Fruit fly (Drosophila melanogaster) whole organism, embryonic: ENCODE measurements around the gene Awh.
A peak's percentile ranks its signal among the peaks of the same experiment; 100 is the strongest.

Experiments
- Ada2b ChIP-seq: fragments of 200-800 bp; sonication (Bioruptor generic); IDR thresholded peaks from 2 replicates; pipeline ENCODE4 v1.3.6; 2022; ENCODE audit warnings: missing biosample characterization, missing genetic modification characterization
- Asciz ChIP-seq: fragments of 200-800 bp; sonication (Bioruptor generic); optimal IDR thresholded peaks from 2 replicates; lab custom pipeline; 2017; ENCODE audit warnings: missing biosample characterization, mild to moderate bottlenecking, missing genetic modification characterization, missing genetic modification reagents
- Atf-2 ChIP-seq: fragments of 200-800 bp; sonication (Bioruptor generic); optimal IDR thresholded peaks from 2 replicates; lab custom pipeline; 2016; ENCODE audit warnings: missing biosample characterization, missing genetic modification characterization
- Atf6 ChIP-seq: fragments of 200-800 bp; sonication (Bioruptor generic); IDR thresholded peaks from 2 replicates; pipeline ENCODE4 v1.3.6; 2022; ENCODE audit warnings: missing biosample characterization, missing genetic modification characterization
- Bteb2 ChIP-seq: fragments of 200-800 bp; sonication (Bioruptor generic); optimal IDR thresholded peaks from 2 replicates; lab custom pipeline; 2016; ENCODE audit warnings: missing biosample characterization, missing genetic modification characterization
- CG10321 ChIP-seq: fragments of 200-800 bp; sonication (Bioruptor generic); IDR thresholded peaks from 2 replicates; pipeline ENCODE4 v1.3.6; 2022; ENCODE audit warnings: missing biosample characterization, missing genetic modification characterization
- CG10654 ChIP-seq: fragments of 200-800 bp; sonication (Bioruptor generic); optimal IDR thresholded peaks from 2 replicates; lab custom pipeline; 2016; ENCODE audit warnings: missing biosample characterization, missing genetic modification characterization
- CG10979 ChIP-seq: fragments of 200-800 bp; sonication (Bioruptor generic); optimal IDR thresholded peaks from 2 replicates; lab custom pipeline; 2018; ENCODE audit warnings: missing biosample characterization, mild to moderate bottlenecking, missing genetic modification characterization, moderate library complexity
- CG11560 ChIP-seq: fragments of 200-800 bp; sonication (Bioruptor generic); IDR thresholded peaks from 3 replicates; pipeline ENCODE4 v1.3.6; 2022; ENCODE audit warnings: missing biosample characterization, missing genetic modification characterization
- CG12299 ChIP-seq: fragments of 200-800 bp; sonication (Bioruptor generic); optimal IDR thresholded peaks from 2 replicates; lab custom pipeline; 2018; ENCODE audit warnings: missing biosample characterization, mild to moderate bottlenecking, missing genetic modification characterization
- CG13775 ChIP-seq: fragments of 200-800 bp; sonication (Bioruptor generic); optimal IDR thresholded peaks from 3 replicates; lab custom pipeline; 2017; ENCODE audit warnings: missing biosample characterization, mild to moderate bottlenecking, missing genetic modification characterization
- CG14667 ChIP-seq: fragments of 200-800 bp; sonication (Bioruptor generic); IDR thresholded peaks from 2 replicates; pipeline ENCODE4 v1.3.6; 2022; ENCODE audit warnings: missing biosample characterization, missing genetic modification characterization
- CG15601 ChIP-seq: fragments of 200-800 bp; sonication (Bioruptor generic); optimal IDR thresholded peaks from 3 replicates; lab custom pipeline; 2019; ENCODE audit warnings: missing biosample characterization, mild to moderate bottlenecking, missing genetic modification characterization, moderate library complexity
- CG17361 ChIP-seq: fragments of 200-800 bp; sonication (Bioruptor generic); IDR thresholded peaks from 3 replicates; pipeline ENCODE4 v1.3.6; 2022; ENCODE audit warnings: missing biosample characterization, missing genetic modification characterization
- CG1832 ChIP-seq: fragments of 200-800 bp; sonication (Bioruptor generic); optimal IDR thresholded peaks from 2 replicates; lab custom pipeline; 2017; ENCODE audit warnings: missing biosample characterization, mild to moderate bottlenecking, missing genetic modification characterization, inconsistent platforms
- CG2199 ChIP-seq: fragments of 200-800 bp; sonication (Bioruptor generic); IDR thresholded peaks from 3 replicates; pipeline ENCODE4 v1.3.6; 2022; ENCODE audit warnings: missing biosample characterization, missing genetic modification characterization
- CG30431 ChIP-seq: fragments of 200-800 bp; sonication (Bioruptor generic); optimal IDR thresholded peaks from 2 replicates; lab custom pipeline; 2017; ENCODE audit warnings: missing biosample characterization, missing genetic modification characterization
- CG3847 ChIP-seq: fragments of 200-800 bp; sonication (Bioruptor generic); IDR thresholded peaks from 2 replicates; pipeline ENCODE4 v1.3.6; 2022; ENCODE audit warnings: missing biosample characterization, missing genetic modification characterization
- CG6175 ChIP-seq: fragments of 200-800 bp; sonication (Bioruptor generic); IDR thresholded peaks from 3 replicates; pipeline ENCODE4 v1.3.6; 2022; ENCODE audit warnings: missing biosample characterization, missing genetic modification characterization
- CG8281 ChIP-seq: fragments of 200-800 bp; sonication (Bioruptor generic); optimal IDR thresholded peaks from 2 replicates; lab custom pipeline; 2018; ENCODE audit warnings: missing biosample characterization, mild to moderate bottlenecking, missing genetic modification characterization, moderate library complexity
- CG9727 ChIP-seq: fragments of 200-800 bp; sonication (Bioruptor generic); optimal IDR thresholded peaks from 3 replicates; lab custom pipeline; 2017; ENCODE audit warnings: missing biosample characterization, mild to moderate bottlenecking, missing genetic modification characterization
- CG9932 ChIP-seq: fragments of 200-800 bp; sonication (Bioruptor generic); IDR thresholded peaks from 2 replicates; pipeline ENCODE4 v1.3.6; 2022; ENCODE audit warnings: missing biosample characterization, missing genetic modification characterization
- CrebB ChIP-seq: fragments of 200-800 bp; sonication (Bioruptor generic); optimal IDR thresholded peaks from 3 replicates; lab custom pipeline; 2018; ENCODE audit warnings: missing biosample characterization, mild to moderate bottlenecking, missing genetic modification characterization
- Dfd ChIP-seq, 2 experiments: fragments of >200 bp; optimal IDR thresholded peaks; 2 replicates each; lab custom pipeline; 2017; ENCODE audit warnings: missing biosample characterization in 2 of 2, missing genetic modification characterization in 2 of 2
- Hr78 ChIP-seq, 2 experiments: fragments of 200-800 bp in 1 of 2; fragments of >200 bp in 1 of 2; sonication (Bioruptor generic) in 1 of 2; optimal IDR thresholded peaks; 2 replicates each; lab custom pipeline; 2017 to 2019; ENCODE audit warnings: missing biosample characterization in 2 of 2, missing genetic modification characterization in 2 of 2, mild to moderate bottlenecking in 1 of 2, moderate library complexity in 1 of 2
- MESR4 ChIP-seq: fragments of 200-800 bp; sonication (Bioruptor generic); optimal IDR thresholded peaks from 2 replicates; lab custom pipeline; 2018; ENCODE audit warnings: missing biosample characterization, mild to moderate bottlenecking, missing genetic modification characterization, moderate library complexity
- NC2β ChIP-seq: fragments of 200-800 bp; sonication (Bioruptor generic); optimal IDR thresholded peaks from 2 replicates; lab custom pipeline; 2016; ENCODE audit warnings: missing biosample characterization, missing genetic modification characterization
- Rfx ChIP-seq: fragments of 200-800 bp; sonication (Bioruptor generic); IDR thresholded peaks from 2 replicates; pipeline ENCODE4 v1.3.6; 2022; ENCODE audit warnings: missing biosample characterization, missing genetic modification characterization
- Six4 ChIP-seq: fragments of 200-800 bp; sonication (Bioruptor generic); optimal IDR thresholded peaks from 2 replicates; lab custom pipeline; 2016; ENCODE audit warnings: missing biosample characterization, missing genetic modification characterization
- Sox100B ChIP-seq: fragments of 200-800 bp; sonication (Bioruptor generic); optimal IDR thresholded peaks from 3 replicates; lab custom pipeline; 2018; ENCODE audit warnings: missing biosample characterization, mild to moderate bottlenecking, missing genetic modification characterization
- abd-A ChIP-seq: fragments of 200-800 bp; sonication (Bioruptor generic); optimal IDR thresholded peaks from 3 replicates; lab custom pipeline; 2019; ENCODE audit warnings: missing biosample characterization, mild to moderate bottlenecking, missing genetic modification characterization, moderate library complexity
- ac ChIP-seq: fragments of 200-800 bp; sonication (Bioruptor generic); optimal IDR thresholded peaks from 3 replicates; lab custom pipeline; 2017; ENCODE audit warnings: missing biosample characterization, mild to moderate bottlenecking, missing genetic modification characterization
- amos ChIP-seq: fragments of 200-800 bp; sonication (Bioruptor generic); IDR thresholded peaks from 2 replicates; pipeline ENCODE4 v1.3.6; 2022; ENCODE audit warnings: missing biosample characterization, missing genetic modification characterization; ENCODE audit not compliant: partially characterized antibody
- bsh ChIP-seq, 2 experiments: fragments of 200-800 bp; sonication (Bioruptor generic); optimal IDR thresholded peaks; 2 replicates each; lab custom pipeline; 2017 to 2018; ENCODE audit warnings: mild to moderate bottlenecking in 2 of 2, missing biosample characterization in 2 of 2, missing genetic modification characterization in 2 of 2, moderate library complexity in 1 of 2
- cato ChIP-seq: fragments of 200-800 bp; sonication (Bioruptor generic); optimal IDR thresholded peaks from 2 replicates; lab custom pipeline; 2016; ENCODE audit warnings: missing biosample characterization, missing genetic modification characterization, borderline replicate concordance
- chm ChIP-seq: fragments of 200-800 bp; sonication (Bioruptor generic); IDR thresholded peaks from 2 replicates; pipeline ENCODE4 v1.3.6; 2022; ENCODE audit warnings: missing biosample characterization, missing genetic modification characterization
- dati ChIP-seq: fragments of 200-800 bp; sonication (Bioruptor generic); IDR thresholded peaks from 2 replicates; pipeline ENCODE4 v1.3.6; 2022; ENCODE audit warnings: missing biosample characterization, missing genetic modification characterization
- fru ChIP-seq: fragments of >200 bp; optimal IDR thresholded peaks from 2 replicates; lab custom pipeline; 2017
- gce ChIP-seq: fragments of 200-800 bp; sonication (Bioruptor generic); IDR thresholded peaks from 3 replicates; pipeline ENCODE4 v1.3.6; 2022; ENCODE audit warnings: missing biosample characterization, missing genetic modification characterization
- gsb-n ChIP-seq: fragments of 200-800 bp; sonication (Bioruptor generic); optimal IDR thresholded peaks from 3 replicates; lab custom pipeline; 2018; ENCODE audit warnings: missing biosample characterization, mild to moderate bottlenecking, missing genetic modification characterization
- hkb ChIP-seq, 2 experiments: fragments of 200-800 bp in 1 of 2; fragments of >200 bp in 1 of 2; sonication (Bioruptor generic) in 1 of 2; IDR thresholded peaks in 1 of 2; optimal IDR thresholded peaks in 1 of 2; 2 replicates each; pipeline versions ENCODE4 v1.3.6 to Lab custom; 2017 to 2022; ENCODE audit warnings: missing biosample characterization in 1 of 2, missing genetic modification characterization in 1 of 2
- kah ChIP-seq: fragments of 200-800 bp; sonication (Bioruptor generic); optimal IDR thresholded peaks from 2 replicates; lab custom pipeline; 2018; ENCODE audit warnings: missing biosample characterization, mild to moderate bottlenecking, missing genetic modification characterization
- maf-S ChIP-seq: fragments of 200-800 bp; sonication (Bioruptor generic); optimal IDR thresholded peaks from 2 replicates; lab custom pipeline; 2016; ENCODE audit warnings: missing biosample characterization, missing genetic modification characterization
- peb ChIP-seq: fragments of 200-800 bp; sonication (Bioruptor generic); IDR thresholded peaks from 2 replicates; pipeline ENCODE4 v1.3.6; 2022; ENCODE audit warnings: missing biosample characterization, missing genetic modification characterization
- pita ChIP-seq: fragments of 200-800 bp; sonication (Bioruptor generic); optimal IDR thresholded peaks from 2 replicates; lab custom pipeline; 2017; ENCODE audit warnings: missing biosample characterization, mild to moderate bottlenecking, missing genetic modification characterization
- psq ChIP-seq: fragments of 200-800 bp; sonication (Bioruptor generic); optimal IDR thresholded peaks from 2 replicates; lab custom pipeline; 2017; ENCODE audit warnings: missing biosample characterization, missing genetic modification characterization
- schlank ChIP-seq: fragments of 200-800 bp; sonication (Bioruptor generic); optimal IDR thresholded peaks from 2 replicates; lab custom pipeline; 2018; ENCODE audit warnings: missing biosample characterization, mild to moderate bottlenecking, missing genetic modification characterization
- so ChIP-seq: fragments of 200-800 bp; sonication (Bioruptor generic); IDR thresholded peaks from 3 replicates; pipeline ENCODE4 v1.3.6; 2022; ENCODE audit warnings: missing biosample characterization, missing genetic modification characterization
- stc ChIP-seq: fragments of 200-800 bp; sonication (Bioruptor generic); IDR thresholded peaks from 2 replicates; pipeline ENCODE4 v1.3.6; 2022; ENCODE audit warnings: missing biosample characterization, missing genetic modification characterization
- tgo ChIP-seq: fragments of 200-800 bp; sonication (Bioruptor generic); IDR thresholded peaks from 3 replicates; pipeline ENCODE4 v1.3.6; 2022; ENCODE audit warnings: missing biosample characterization, missing genetic modification characterization
- usp ChIP-seq: fragments of >200 bp; optimal IDR thresholded peaks from 2 replicates; lab custom pipeline; 2017; ENCODE audit warnings: missing biosample characterization, missing genetic modification characterization
- zfh1 ChIP-seq: fragments of 200-800 bp; sonication (Bioruptor generic); IDR thresholded peaks from 3 replicates; pipeline ENCODE4 v1.3.6; 2022; ENCODE audit warnings: missing biosample characterization, missing genetic modification characterization

Awh gene

DNA sequence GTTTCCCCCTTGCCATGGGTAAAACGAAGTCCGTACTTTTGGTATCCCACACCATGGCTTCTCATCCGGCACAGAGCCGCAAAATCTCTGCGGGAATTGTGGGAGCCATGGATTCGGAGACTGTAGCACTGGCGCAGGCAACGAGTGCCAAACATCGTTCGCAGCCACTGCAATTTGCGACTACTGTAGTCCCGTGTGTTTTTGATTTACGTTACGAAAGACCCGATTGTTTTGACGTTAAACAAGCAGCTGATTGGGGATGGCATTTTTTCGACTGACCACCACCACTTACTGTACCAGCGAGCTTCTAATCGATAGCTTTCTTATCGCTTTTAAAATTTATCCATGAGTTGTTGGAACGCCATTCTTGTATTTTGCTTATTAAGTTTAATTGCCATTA, 36.1 kb upstream of the Awh start, which contains the start of gene CG32262 (continued):
- TF ChIP-seq Dfd (GFP tag; optimal IDR thresholded peaks at IDR 0.05; lab: Kevin White, UChicago) (no peak), psq (GFP tag; lab: Kevin White, UChicago) (no peak), CG15601 (tag; lab: Kevin White, UChicago) (no peak), CG14667 (no peak), CG11560 (no peak), ac (GFP tag; lab: Kevin White, UChicago) (no peak), CG17361 (GFP tag; lab: Robert Waterston, UW) (no peak), zfh1 (GFP tag; lab: Robert Waterston, UW) (no peak), maf-S (GFP tag; lab: Kevin White, UChicago) (no peak), dati (GFP tag; lab: Robert Waterston, UW) (no peak), CG30431 (GFP tag; lab: Kevin White, UChicago) (no peak), Asciz (GFP tag; lab: Kevin White, UChicago) (no peak), Six4 (GFP tag; lab: Kevin White, UChicago) (no peak), amos (GFP tag; lab: Robert Waterston, UW) (peak; percentile 55; the same call in 1 of the 2 replicates), stc (no peak), chm (GFP tag; lab: Robert Waterston, UW) (no peak), Bteb2 (no peak), CG8281 (tag; lab: Kevin White, UChicago) (no peak), CG10321 (GFP tag; lab: Robert Waterston, UW) (no peak), CG10654 (GFP tag; lab: Kevin White, UChicago) (no peak), abd-A (tag; lab: Kevin White, UChicago) (no peak), gsb-n (tag; lab: Kevin White, UChicago) (no peak), Sox100B (GFP tag; lab: Kevin White, UChicago) (no peak), fru (no peak), NC2β (GFP tag; lab: Kevin White, UChicago) (no peak), CG1832 (GFP tag; lab: Kevin White, UChicago) (no peak), CG13775 (GFP tag; lab: Kevin White, UChicago) (no peak), CG9727 (GFP tag; lab: Kevin White, UChicago) (no peak), schlank (no peak), CG2199 (no peak), peb (GFP tag; lab: Robert Waterston, UW) (no peak), Ada2b (GFP tag; lab: Robert Waterston, UW) (no peak), tgo (GFP tag; lab: Robert Waterston, UW) (no peak), gce (GFP tag; lab: Robert Waterston, UW) (no peak), Hr78 (GFP tag; optimal IDR thresholded peaks at IDR 0.05; lab: Kevin White, UChicago) (no peak), Rfx (GFP tag; lab: Robert Waterston, UW) (peak; percentile 31), so (GFP tag; lab: Robert Waterston, UW) (no peak), CG12299 (tag; lab: Kevin White, UChicago) (no peak), CG10979 (tag; lab: Kevin White, UChicago) (no peak), MESR4 (GFP tag; lab: Kevin White, UChicago) (peak; percentile 92), CG9932 (GFP tag; lab: Robert Waterston, UW) (0 out of 2 replicates have a peak, but pooled peaks have one; percentile 27), Atf6 (no peak), hkb (optimal IDR thresholded peaks at IDR 0.05; lab: Kevin White, UChicago) (no peak), hkb (GFP tag; IDR thresholded peaks at IDR 0.05; lab: Robert Waterston, UW) (no peak), bsh (GFP tag; optimal IDR thresholded peaks at IDR 0.05; lab: Kevin White, UChicago) (no peak), CG6175 (GFP tag; lab: Robert Waterston, UW) (no peak), kah (GFP tag; lab: Kevin White, UChicago) (no peak), Atf-2 (GFP tag; lab: Kevin White, UChicago) (no peak), CG3847 (GFP tag; lab: Robert Waterston, UW) (no peak), cato (no peak), pita (GFP tag; lab: Kevin White, UChicago) (no peak), CrebB (tag; lab: Kevin White, UChicago) (peak; percentile 1), usp (no peak)
